Fruit fly (Drosophila melanogaster): Measurements from ENCODE around the gene GramD1B.
A peak's percentile ranks its signal among the peaks of the same experiment; 100 is the strongest.

DNA sequence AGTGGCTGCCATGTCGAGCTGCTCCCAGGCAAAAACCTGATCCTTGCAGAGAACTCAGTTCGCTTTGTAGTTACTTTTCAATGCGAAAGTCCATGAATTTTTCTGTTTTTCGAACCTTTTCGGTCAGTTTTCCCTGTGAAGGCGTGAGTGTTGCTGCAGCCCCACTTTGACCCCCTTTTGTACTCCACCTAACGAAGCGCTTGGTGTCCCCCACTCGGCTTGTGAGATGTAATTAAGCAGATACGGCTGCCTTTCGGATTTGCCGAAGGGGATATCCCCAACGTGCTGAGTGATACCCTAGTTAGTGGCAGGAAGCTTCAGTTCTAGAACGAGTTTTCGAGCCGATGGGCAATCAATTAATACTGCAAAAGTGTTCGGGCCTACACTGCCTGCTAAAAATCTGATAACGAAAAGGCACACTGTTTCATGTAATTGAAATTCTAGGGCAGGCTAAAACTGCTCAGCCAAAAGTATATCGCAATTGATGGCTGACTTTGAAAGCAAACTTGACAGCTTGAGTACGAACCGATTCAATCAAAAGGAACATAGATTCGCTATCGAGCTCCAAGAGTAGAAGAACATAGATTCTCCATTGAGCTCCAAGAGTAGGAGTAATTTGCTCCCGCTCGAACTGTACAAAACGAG lies 21.5 kb downstream of the GramD1B start:
- TF ChIP-seq CG4496 (GFP tag; IDR thresholded peaks at IDR 0.05), result 0 out of 3 replicates have a peak, but pooled peaks have one; percentile 8
- TF ChIP-seq CG12605 (GFP tag; IDR thresholded peaks at IDR 0.05), result no peak
- TF ChIP-seq Snoo (tag; optimal IDR thresholded peaks at IDR 0.05), result no peak
- peak; percentile 25 for TF ChIP-seq CG17806 (tag; optimal IDR thresholded peaks at IDR 0.05)
- TF ChIP-seq CG8159 (tag; optimal IDR thresholded peaks at IDR 0.05), result peak; percentile 70
- no peak for TF ChIP-seq gl (tag; optimal IDR thresholded peaks at IDR 0.05)
- peak; percentile 2 for TF ChIP-seq CG13204 (GFP tag; optimal IDR thresholded peaks at IDR 0.05)
- no peak for TF ChIP-seq Ets98B (GFP tag; IDR thresholded peaks at IDR 0.05)
- no peak for TF ChIP-seq D1 (tag; optimal IDR thresholded peaks at IDR 0.05)
